Worm (Caenorhabditis elegans) whole organism, L4 larva: ENCODE results near the gene T01E8.1.

Source experiments
- F10B5.3 ChIP-seq: sonication (generic microtip); optimal IDR thresholded peaks from 2 replicates; lab custom pipeline; 2016; ENCODE audit warnings: mild to moderate bottlenecking, missing genetic modification characterization, missing compliant biosample characterization
- F37D6.2 ChIP-seq: sonication (generic microtip); optimal IDR thresholded peaks from 2 replicates; lab custom pipeline; 2016; ENCODE audit warnings: mild to moderate bottlenecking, missing genetic modification characterization, missing compliant biosample characterization
- T26A8.4 ChIP-seq: fragments of 200-800 bp; sonication (Bioruptor generic); IDR thresholded peaks from 2 replicates; pipeline ENCODE4 v1.3.6; 2022; ENCODE audit warnings: missing genetic modification characterization, missing compliant biosample characterization
- Y105C5A.15 ChIP-seq: fragments of 200-800 bp; sonication (Bioruptor generic); IDR thresholded peaks from 2 replicates; pipeline ENCODE4 v1.3.6; 2022; ENCODE audit warnings: missing genetic modification characterization, missing compliant biosample characterization
- ZK337.2 ChIP-seq: fragments of 200-800 bp; sonication (Bioruptor generic); IDR thresholded peaks from 2 replicates; pipeline ENCODE4 v1.3.6; 2022; ENCODE audit warnings: missing genetic modification reagents, missing genetic modification characterization, missing compliant biosample characterization
- ZK546.5 ChIP-seq, 2 experiments: sonication (generic microtip); optimal IDR thresholded peaks; 2 replicates each; lab custom pipeline; 2017; ENCODE audit warnings: missing biosample characterization in 2 of 2, missing genetic modification characterization in 2 of 2
- aly-2 ChIP-seq: sonication (generic microtip); optimal IDR thresholded peaks from 2 replicates; lab custom pipeline; 2018; ENCODE audit warnings: missing biosample characterization, missing genetic modification characterization
- ama-1 ChIP-seq: fragments of 150-350 bp; optimal IDR thresholded peaks from 2 replicates; lab custom pipeline; 2014; ENCODE audit warnings: inconsistent platforms, mixed read lengths
- attf-4 ChIP-seq: sonication (generic microtip); optimal IDR thresholded peaks from 3 replicates; lab custom pipeline; 2017; ENCODE audit warnings: missing biosample characterization, missing genetic modification characterization
- ceh-20 ChIP-seq: fragments of 200-800 bp; sonication (Bioruptor generic); IDR thresholded peaks from 2 replicates; pipeline ENCODE4 v1.3.6; 2022; ENCODE audit warnings: missing genetic modification reagents, missing genetic modification characterization, missing compliant biosample characterization
- ceh-28 ChIP-seq: fragments of 150-350 bp; optimal IDR thresholded peaks from 2 replicates; lab custom pipeline; 2014; ENCODE audit warnings: missing biosample characterization, missing genetic modification reagents, missing genetic modification characterization
- ces-1 ChIP-seq: fragments of 150-350 bp; sonication (generic microtip); optimal IDR thresholded peaks from 4 replicates; lab custom pipeline; 2014; ENCODE audit warnings: missing biosample characterization, missing genetic modification reagents, missing genetic modification characterization
- ctbp-1 ChIP-seq: fragments of 200-800 bp; sonication (Bioruptor generic); IDR thresholded peaks from 2 replicates; pipeline ENCODE4 v1.3.6; 2022; ENCODE audit warnings: missing genetic modification reagents, missing genetic modification characterization, missing compliant biosample characterization
- dmd-6 ChIP-seq: fragments of 200-800 bp; sonication (Bioruptor generic); IDR thresholded peaks from 2 replicates; pipeline ENCODE4 v1.3.6; 2022; ENCODE audit warnings: missing genetic modification reagents, missing genetic modification characterization, missing compliant biosample characterization
- dpl-1 ChIP-seq: fragments of 150-350 bp; optimal IDR thresholded peaks from 2 replicates; lab custom pipeline; 2014; ENCODE audit warnings: missing biosample characterization, missing genetic modification reagents, missing genetic modification characterization
- duxl-1 ChIP-seq: sonication (generic microtip); optimal IDR thresholded peaks from 2 replicates; lab custom pipeline; 2016; ENCODE audit warnings: mild to moderate bottlenecking, missing genetic modification characterization, moderate library complexity, missing compliant biosample characterization; ENCODE audit not compliant: poor library complexity
- dve-1 ChIP-seq: sonication (generic microtip); optimal IDR thresholded peaks from 2 replicates; lab custom pipeline; 2017; ENCODE audit warnings: antibody characterized with exemption, mild to moderate bottlenecking, missing genetic modification characterization, missing compliant biosample characterization; ENCODE audit not compliant: insufficient read depth
- egl-27 ChIP-seq: sonication (generic microtip); optimal IDR thresholded peaks from 3 replicates; lab custom pipeline; 2017; ENCODE audit warnings: missing biosample characterization, missing genetic modification reagents, missing genetic modification characterization
- fos-1 ChIP-seq: fragments of 150-350 bp; optimal IDR thresholded peaks from 2 replicates; lab custom pipeline; 2014; ENCODE audit warnings: missing biosample characterization, missing genetic modification characterization
- hmg-1.1 ChIP-seq: fragments of 200-800 bp; sonication (Bioruptor generic); IDR thresholded peaks from 2 replicates; pipeline ENCODE4 v1.3.6; 2022; ENCODE audit warnings: missing genetic modification reagents, missing genetic modification characterization, missing compliant biosample characterization
- lim-7 ChIP-seq: fragments of 200-800 bp; sonication (Bioruptor generic); IDR thresholded peaks from 2 replicates; pipeline ENCODE4 v1.3.6; 2022; ENCODE audit warnings: missing genetic modification characterization, missing compliant biosample characterization
- lin-29 ChIP-seq: fragments of 200-800 bp; sonication (Bioruptor generic); IDR thresholded peaks from 2 replicates; pipeline ENCODE4 v1.3.6; 2022; ENCODE audit warnings: missing genetic modification reagents, missing genetic modification characterization, missing compliant biosample characterization
- lin-39 ChIP-seq: fragments of 150-350 bp; optimal IDR thresholded peaks from 2 replicates; lab custom pipeline; 2014; ENCODE audit warnings: missing biosample characterization, missing genetic modification reagents, missing genetic modification characterization
- lir-3 ChIP-seq: sonication (generic microtip); optimal IDR thresholded peaks from 2 replicates; lab custom pipeline; 2016; ENCODE audit warnings: mild to moderate bottlenecking, missing genetic modification characterization, missing compliant biosample characterization
- madf-5 ChIP-seq, 2 experiments: fragments of 200-800 bp; sonication (Bioruptor generic); IDR thresholded peaks; 2 replicates each; pipeline ENCODE4 v1.3.6; 2022; ENCODE audit warnings: missing compliant biosample characterization in 2 of 2, missing genetic modification characterization in 2 of 2
- mdl-1 ChIP-seq, 2 experiments: fragments of 150-350 bp in 1 of 2; sonication (generic microtip) in 1 of 2; optimal IDR thresholded peaks; 2 replicates each; lab custom pipeline; 2014 to 2017; ENCODE audit warnings: missing biosample characterization in 2 of 2, missing genetic modification characterization in 2 of 2
- mxl-2 ChIP-seq: fragments of 200-800 bp; sonication (Bioruptor generic); conservative IDR thresholded peaks from 2 replicates; pipeline ENCODE4 v1.3.6; 2022; ENCODE audit warnings: missing genetic modification reagents, missing genetic modification characterization, missing compliant biosample characterization
- mxl-3 ChIP-seq: fragments of 200-800 bp; sonication (Bioruptor generic); optimal IDR thresholded peaks from 2 replicates; lab custom pipeline; 2018; ENCODE audit warnings: mild to moderate bottlenecking, missing genetic modification characterization, missing compliant biosample characterization
- nhr-25 ChIP-seq: sonication (generic microtip); optimal IDR thresholded peaks from 2 replicates; lab custom pipeline; 2017; ENCODE audit warnings: missing genetic modification characterization, mild to moderate bottlenecking, missing compliant biosample characterization, antibody characterized with exemption, moderate library complexity, borderline replicate concordance; ENCODE audit not compliant: insufficient read depth
- nhr-28 ChIP-seq: fragments of 150-350 bp; optimal IDR thresholded peaks from 2 replicates; lab custom pipeline; 2014; ENCODE audit warnings: missing biosample characterization, missing genetic modification characterization
- nhr-42 ChIP-seq: fragments of 200-800 bp; sonication (Bioruptor generic); IDR thresholded peaks from 2 replicates; pipeline ENCODE4 v1.3.6; 2022; ENCODE audit warnings: missing genetic modification characterization, missing compliant biosample characterization
- nhr-6 ChIP-seq: fragments of 150-350 bp; optimal IDR thresholded peaks from 2 replicates; lab custom pipeline; 2014; ENCODE audit warnings: missing biosample characterization, missing genetic modification characterization
- nhr-77 ChIP-seq: fragments of 150-350 bp; optimal IDR thresholded peaks from 2 replicates; lab custom pipeline; 2014; ENCODE audit warnings: missing biosample characterization, missing genetic modification characterization
- pha-4 ChIP-seq, 2 experiments: fragments of 150-350 bp in 1 of 2; fragments of 200-800 bp in 1 of 2; sonication (Bioruptor generic) in 1 of 2; IDR thresholded peaks in 1 of 2; optimal IDR thresholded peaks in 1 of 2; 2 replicates each; pipeline versions ENCODE4 v1.3.6 to Lab custom; 2014 to 2022; ENCODE audit warnings: missing genetic modification characterization in 2 of 2, missing genetic modification reagents in 2 of 2, missing biosample characterization in 1 of 2, missing compliant biosample characterization in 1 of 2
- php-3 ChIP-seq: fragments of 200-800 bp; sonication (Bioruptor generic); IDR thresholded peaks from 2 replicates; pipeline ENCODE4 v1.3.6; 2022; ENCODE audit warnings: missing genetic modification reagents, missing genetic modification characterization, missing compliant biosample characterization
- rbr-2 ChIP-seq: sonication (generic microtip); optimal IDR thresholded peaks from 2 replicates; lab custom pipeline; 2016; ENCODE audit warnings: missing genotype, missing genetic modification characterization, missing compliant biosample characterization
- saeg-2 ChIP-seq: fragments of 200-800 bp; sonication (Bioruptor generic); IDR thresholded peaks from 2 replicates; pipeline ENCODE4 v1.3.6; 2022; ENCODE audit warnings: missing genetic modification reagents, missing genetic modification characterization, missing compliant biosample characterization
- sdz-12 ChIP-seq: fragments of 200-800 bp; sonication (Bioruptor generic); optimal IDR thresholded peaks from 2 replicates; lab custom pipeline; 2018; ENCODE audit warnings: mild to moderate bottlenecking, missing genetic modification characterization, missing compliant biosample characterization
- skn-1 ChIP-seq: fragments of 150-350 bp; optimal IDR thresholded peaks from 2 replicates; lab custom pipeline; 2014; ENCODE audit warnings: missing biosample characterization, missing genetic modification characterization
- snpc-1.2 ChIP-seq: fragments of 200-800 bp; sonication (Bioruptor generic); IDR thresholded peaks from 2 replicates; pipeline ENCODE4 v1.3.6; 2022; ENCODE audit warnings: missing genetic modification reagents, missing genetic modification characterization, missing compliant biosample characterization
- spr-1 ChIP-seq: sonication (generic microtip); optimal IDR thresholded peaks from 2 replicates; lab custom pipeline; 2016; ENCODE audit warnings: mild to moderate bottlenecking, missing genetic modification characterization, missing compliant biosample characterization
- tag-97 ChIP-seq: fragments of 200-800 bp; sonication (Bioruptor generic); IDR thresholded peaks from 2 replicates; pipeline ENCODE4 v1.3.6; 2022; ENCODE audit warnings: missing genetic modification characterization, missing compliant biosample characterization
- tra-1 ChIP-seq: fragments of 200-800 bp; sonication (Bioruptor generic); IDR thresholded peaks from 2 replicates; pipeline ENCODE4 v1.3.6; 2022; ENCODE audit warnings: missing genetic modification reagents, missing genetic modification characterization, missing compliant biosample characterization
- unc-130 ChIP-seq: sonication (generic microtip); optimal IDR thresholded peaks from 2 replicates; lab custom pipeline; 2016; ENCODE audit warnings: missing genetic modification reagents, missing genetic modification characterization, missing compliant biosample characterization
- unc-39 ChIP-seq: sonication (generic microtip); optimal IDR thresholded peaks from 2 replicates; lab custom pipeline; 2017; ENCODE audit warnings: missing biosample characterization, missing genetic modification characterization
- vab-7 ChIP-seq: fragments of 200-800 bp; sonication (Bioruptor generic); IDR thresholded peaks from 2 replicates; pipeline ENCODE4 v1.3.6; 2022; ENCODE audit warnings: missing genetic modification reagents, missing genetic modification characterization, missing compliant biosample characterization
- zag-1 ChIP-seq: fragments of 150-350 bp; optimal IDR thresholded peaks from 2 replicates; lab custom pipeline; 2014; ENCODE audit warnings: missing biosample characterization, missing genetic modification characterization
- zfp-2 ChIP-seq: sonication (generic microtip); optimal IDR thresholded peaks from 2 replicates; lab custom pipeline; 2016; ENCODE audit warnings: mild to moderate bottlenecking, missing genetic modification characterization, missing compliant biosample characterization
- zip-11 ChIP-seq: fragments of 200-800 bp; sonication (Bioruptor generic); IDR thresholded peaks from 2 replicates; pipeline ENCODE4 v1.3.6; 2022; ENCODE audit warnings: missing genetic modification characterization, missing compliant biosample characterization
- ztf-11 ChIP-seq: fragments of 150-350 bp; optimal IDR thresholded peaks from 2 replicates; lab custom pipeline; 2014; ENCODE audit warnings: missing biosample characterization, missing genetic modification characterization

T01E8.1 gene

ce11 chrII:10248355-10249041 is 42.0 kb downstream of the T01E8.1 start, which contains the start of gene atad-3 (continued):
- TF ChIP-seq ztf-11: no peak
- TF ChIP-seq ctbp-1 (GFP tag; lab: Robert Waterston, UW): peak; percentile 94
- peak; percentile 92 for TF ChIP-seq T26A8.4 (GFP tag; lab: Robert Waterston, UW)
- TF ChIP-seq skn-1 (tag; lab: Kevin White, UChicago): no peak
- TF ChIP-seq hmg-1.1 (GFP tag; lab: Robert Waterston, UW): peak; percentile 98
- peak; percentile 87 for TF ChIP-seq rbr-2
- TF ChIP-seq ceh-20: peak; percentile 97
- TF ChIP-seq pha-4 (GFP tag; IDR thresholded peaks at IDR 0.05; lab: Robert Waterston, UW): peak; percentile 90
- TF ChIP-seq pha-4 (tag; optimal IDR thresholded peaks at IDR 0.05; lab: Kevin White, UChicago): peak; percentile 54
- TF ChIP-seq vab-7 (GFP tag; lab: Robert Waterston, UW): peak; percentile 99
- TF ChIP-seq F37D6.2 (tag; lab: Kevin White, UChicago): peak; percentile 81
- no peak for TF ChIP-seq zip-11
- TF ChIP-seq unc-39 (tag; lab: Kevin White, UChicago): no peak
- TF ChIP-seq mdl-1 (tag; optimal IDR thresholded peaks at IDR 0.05; lab: Kevin White, UChicago): peak in 1 of 2 experiments; percentile 48
- peak; percentile 79 for TF ChIP-seq lim-7 (GFP tag; lab: Robert Waterston, UW)
- TF ChIP-seq attf-4 (tag; lab: Kevin White, UChicago): no peak
- peak; percentile 82 for TF ChIP-seq mxl-2 (GFP tag; lab: Robert Waterston, UW)
- TF ChIP-seq nhr-6 (tag; lab: Kevin White, UChicago): peak; percentile 12
- TF ChIP-seq fos-1: no peak
- TF ChIP-seq nhr-28 (tag; lab: Kevin White, UChicago): peak; percentile 68
- 0 out of 2 replicates have a peak, but pooled peaks have one; percentile 66 for TF ChIP-seq tag-97 (GFP tag; lab: Robert Waterston, UW)
- no peak for TF ChIP-seq aly-2 (tag; lab: Kevin White, UChicago)
- no peak for TF ChIP-seq zag-1 (tag; lab: Kevin White, UChicago)
- peak; percentile 91 to 96; a peak in 3 of 4 replicates for TF ChIP-seq madf-5 (GFP tag; IDR thresholded peaks at IDR 0.05; lab: Robert Waterston, UW)
- peak; percentile 97 for TF ChIP-seq tra-1
- TF ChIP-seq lin-39 (tag; lab: Kevin White, UChicago): no peak
- TF ChIP-seq nhr-25 (tag; lab: Kevin White, UChicago): no peak
- no peak for TF ChIP-seq ces-1 (GFP tag; lab: Kevin White, UChicago)
- peak; percentile 76 for TF ChIP-seq dpl-1 (GFP tag; lab: Kevin White, UChicago)
- TF ChIP-seq ZK337.2 (GFP tag; lab: Robert Waterston, UW): peak; percentile 98
- peak; percentile 84 for TF ChIP-seq saeg-2
- TF ChIP-seq nhr-42 (GFP tag; lab: Robert Waterston, UW): peak; percentile 95
- TF ChIP-seq spr-1 (tag; lab: Kevin White, UChicago): peak; percentile 74
- TF ChIP-seq zfp-2: peak; percentile 41
- peak; percentile 67 for TF ChIP-seq duxl-1 (tag; lab: Kevin White, UChicago)
- peak; percentile 81 for TF ChIP-seq mxl-3 (GFP tag; lab: Kevin White, UChicago)
- TF ChIP-seq ama-1 (lab: Kevin White, UChicago): no peak
- peak; percentile 80; the same call in 1 of the 2 replicates for TF ChIP-seq lin-29 (GFP tag; lab: Robert Waterston, UW)
- no peak for TF ChIP-seq ceh-28 (tag; lab: Kevin White, UChicago)
- peak; percentile 97 for TF ChIP-seq dmd-6
- no peak for TF ChIP-seq egl-27
- peak; percentile 85 for TF ChIP-seq snpc-1.2
- peak; percentile 85 for TF ChIP-seq nhr-77
- TF ChIP-seq F10B5.3 (tag; lab: Kevin White, UChicago): no peak
- peak; percentile 75 for TF ChIP-seq dve-1 (tag; lab: Kevin White, UChicago)
- no peak for TF ChIP-seq sdz-12 (GFP tag; lab: Kevin White, UChicago)
- no peak for TF ChIP-seq ZK546.5 (tag; optimal IDR thresholded peaks at IDR 0.05; lab: Kevin White, UChicago)
- TF ChIP-seq Y105C5A.15 (GFP tag; lab: Robert Waterston, UW): peak; percentile 59; the same call in 1 of the 2 replicates
- peak; percentile 82 for TF ChIP-seq php-3 (GFP tag; lab: Robert Waterston, UW)
- TF ChIP-seq lir-3 (tag; lab: Kevin White, UChicago): peak; percentile 26
- TF ChIP-seq unc-130 (GFP tag; lab: Kevin White, UChicago): peak; percentile 77
